Fruit fly (Drosophila melanogaster) whole organism, embryonic: ENCODE results near the gene CG42726.

ENCODE experiments used
- BEAF-32 ChIP-seq: fragments of 200-800 bp; sonication (Bioruptor generic); optimal IDR thresholded peaks from 3 replicates; lab custom pipeline; 2017; ENCODE audit warnings: missing biosample characterization, missing genetic modification characterization, mild to moderate bottlenecking, moderate library complexity, missing genetic modification reagents
- CG10267 ChIP-seq: fragments of 200-800 bp; sonication (Bioruptor generic); optimal IDR thresholded peaks from 2 replicates; lab custom pipeline; 2018; ENCODE audit warnings: missing biosample characterization, mild to moderate bottlenecking, missing genetic modification characterization, moderate library complexity
- CG11247 ChIP-seq: fragments of 200-800 bp; sonication (Bioruptor generic); IDR thresholded peaks from 2 replicates; pipeline ENCODE4 v1.3.6; 2022; ENCODE audit warnings: missing biosample characterization, missing genetic modification characterization
- CG11456 ChIP-seq: fragments of 200-800 bp; sonication (Bioruptor generic); IDR thresholded peaks from 3 replicates; pipeline ENCODE4 v1.3.6; 2022; ENCODE audit warnings: missing biosample characterization, missing genetic modification characterization
- CG1529 ChIP-seq: fragments of 200-800 bp; sonication (Bioruptor generic); optimal IDR thresholded peaks from 3 replicates; lab custom pipeline; 2018; ENCODE audit warnings: missing biosample characterization, missing genetic modification characterization
- CG15601 ChIP-seq: fragments of 200-800 bp; sonication (Bioruptor generic); optimal IDR thresholded peaks from 3 replicates; lab custom pipeline; 2019; ENCODE audit warnings: missing biosample characterization, mild to moderate bottlenecking, missing genetic modification characterization, moderate library complexity
- CG1603 ChIP-seq: fragments of 200-800 bp; sonication (Bioruptor generic); optimal IDR thresholded peaks from 2 replicates; lab custom pipeline; 2019; ENCODE audit warnings: missing biosample characterization, mild to moderate bottlenecking, missing genetic modification characterization, moderate library complexity
- CG2129 ChIP-seq: fragments of 200-800 bp; sonication (Bioruptor generic); IDR thresholded peaks from 2 replicates; pipeline ENCODE4 v1.3.6; 2022; ENCODE audit warnings: missing biosample characterization, missing genetic modification characterization; ENCODE audit not compliant: partially characterized antibody
- CG34224 ChIP-seq: fragments of 200-800 bp; sonication (Bioruptor generic); IDR thresholded peaks from 3 replicates; pipeline ENCODE4 v1.3.6; 2022; ENCODE audit warnings: missing biosample characterization, missing genetic modification characterization; ENCODE audit not compliant: partially characterized antibody
- CG34422 ChIP-seq: fragments of 200-800 bp; sonication (Bioruptor generic); IDR thresholded peaks from 3 replicates; pipeline ENCODE4 v1.3.6; 2022; ENCODE audit warnings: missing biosample characterization, missing genetic modification characterization
- CG42726 ChIP-seq: fragments of 200-800 bp; sonication (Bioruptor generic); IDR thresholded peaks from 2 replicates; pipeline ENCODE4 v1.3.6; 2022; ENCODE audit warnings: missing biosample characterization, missing genetic modification characterization; ENCODE audit not compliant: partially characterized antibody
- CG4424 ChIP-seq: fragments of 200-800 bp; sonication (Bioruptor generic); optimal IDR thresholded peaks from 3 replicates; lab custom pipeline; 2016; ENCODE audit warnings: missing biosample characterization, missing genetic modification characterization
- CG4617 ChIP-seq: fragments of 200-800 bp; sonication (Bioruptor generic); optimal IDR thresholded peaks from 3 replicates; lab custom pipeline; 2016; ENCODE audit warnings: missing biosample characterization, missing genetic modification characterization, borderline replicate concordance
- CG6272 ChIP-seq: fragments of 200-800 bp; sonication (Bioruptor generic); IDR thresholded peaks from 2 replicates; pipeline ENCODE4 v1.3.6; 2022; ENCODE audit warnings: missing biosample characterization, missing genetic modification characterization
- CG6791 ChIP-seq: fragments of 200-800 bp; sonication (Bioruptor generic); IDR thresholded peaks from 3 replicates; pipeline ENCODE4 v1.3.6; 2022; ENCODE audit warnings: missing biosample characterization, missing genetic modification characterization; ENCODE audit not compliant: partially characterized antibody
- CG7963 ChIP-seq: fragments of 200-800 bp; sonication (Bioruptor generic); IDR thresholded peaks from 3 replicates; pipeline ENCODE4 v1.3.6; 2022; ENCODE audit warnings: missing biosample characterization, missing genetic modification characterization; ENCODE audit not compliant: partially characterized antibody
- CG9797 ChIP-seq: fragments of 200-800 bp; sonication (Bioruptor generic); optimal IDR thresholded peaks from 3 replicates; lab custom pipeline; 2018; ENCODE audit warnings: missing biosample characterization, mild to moderate bottlenecking, missing genetic modification characterization
- Dll ChIP-seq: fragments of 200-800 bp; sonication (Bioruptor generic); IDR thresholded peaks from 4 replicates; pipeline ENCODE4 v1.3.6; 2022; ENCODE audit warnings: missing biosample characterization, missing genetic modification characterization; ENCODE audit not compliant: partially characterized antibody
- Dp ChIP-seq: fragments of 200-800 bp; sonication (Bioruptor generic); optimal IDR thresholded peaks from 2 replicates; lab custom pipeline; 2018; ENCODE audit warnings: missing biosample characterization, mild to moderate bottlenecking, missing genetic modification characterization, moderate library complexity
- Dref ChIP-seq: fragments of 200-800 bp; sonication (Bioruptor generic); IDR thresholded peaks from 2 replicates; pipeline ENCODE4 v1.3.6; 2022; ENCODE audit warnings: missing biosample characterization, missing genetic modification characterization
- Gsc ChIP-seq: fragments of 200-800 bp; sonication (Bioruptor generic); IDR thresholded peaks from 2 replicates; pipeline ENCODE4 v1.3.6; 2022; ENCODE audit warnings: missing biosample characterization, missing genetic modification characterization
- HLH4C ChIP-seq: fragments of 200-800 bp; sonication (Bioruptor generic); IDR thresholded peaks from 3 replicates; pipeline ENCODE4 v1.3.6; 2022; ENCODE audit warnings: missing biosample characterization, missing genetic modification characterization; ENCODE audit not compliant: partially characterized antibody
- MESR4 ChIP-seq: fragments of 200-800 bp; sonication (Bioruptor generic); optimal IDR thresholded peaks from 2 replicates; lab custom pipeline; 2018; ENCODE audit warnings: missing biosample characterization, mild to moderate bottlenecking, missing genetic modification characterization, moderate library complexity
- Mad ChIP-seq: fragments of 200-800 bp; sonication (Bioruptor generic); optimal IDR thresholded peaks from 2 replicates; lab custom pipeline; 2016; ENCODE audit warnings: missing biosample characterization, missing genetic modification characterization
- Med ChIP-seq: fragments of 200-800 bp; sonication (Bioruptor generic); peaks from one replicate; lab custom pipeline; 2016; ENCODE audit warnings: missing biosample characterization, missing genetic modification characterization, mild to moderate bottlenecking, inconsistent platforms, moderate library complexity
- Oaz ChIP-seq: fragments of 200-800 bp; sonication (Bioruptor generic); IDR thresholded peaks from 2 replicates; pipeline ENCODE4 v1.3.6; 2022; ENCODE audit warnings: missing biosample characterization, missing genetic modification characterization
- Opbp ChIP-seq: fragments of 200-800 bp; sonication (Bioruptor generic); IDR thresholded peaks from 3 replicates; pipeline ENCODE4 v1.3.6; 2022; ENCODE audit warnings: missing biosample characterization, missing genetic modification characterization; ENCODE audit not compliant: partially characterized antibody
- Poxn ChIP-seq: fragments of 200-800 bp; sonication (Bioruptor generic); IDR thresholded peaks from 2 replicates; pipeline ENCODE4 v1.3.6; 2022; ENCODE audit warnings: missing biosample characterization, missing genetic modification characterization
- Rfx ChIP-seq: fragments of 200-800 bp; sonication (Bioruptor generic); IDR thresholded peaks from 2 replicates; pipeline ENCODE4 v1.3.6; 2022; ENCODE audit warnings: missing biosample characterization, missing genetic modification characterization
- Scr ChIP-seq: fragments of 200-800 bp; sonication (Bioruptor generic); IDR thresholded peaks from 2 replicates; pipeline ENCODE4 v1.3.6; 2022; ENCODE audit warnings: missing biosample characterization, missing genetic modification characterization; ENCODE audit not compliant: partially characterized antibody
- Sin3A ChIP-seq: fragments of >200 bp; optimal IDR thresholded peaks from 2 replicates; lab custom pipeline; 2018
- Sry-δ ChIP-seq: fragments of 200-800 bp; sonication (Bioruptor generic); optimal IDR thresholded peaks from 2 replicates; lab custom pipeline; 2016; ENCODE audit warnings: missing biosample characterization, missing genetic modification characterization
- YL-1 ChIP-seq: fragments of 200-800 bp; sonication (Bioruptor generic); optimal IDR thresholded peaks from 3 replicates; lab custom pipeline; 2017; ENCODE audit warnings: missing biosample characterization, mild to moderate bottlenecking, missing genetic modification characterization
- ato ChIP-seq: fragments of 200-800 bp; sonication (Bioruptor generic); IDR thresholded peaks from 2 replicates; pipeline ENCODE4 v1.3.6; 2022; ENCODE audit warnings: missing biosample characterization, missing genetic modification characterization; ENCODE audit not compliant: partially characterized antibody
- chinmo ChIP-seq: fragments of 200-800 bp; sonication (Bioruptor generic); IDR thresholded peaks from 4 replicates; pipeline ENCODE4 v1.3.6; 2022; ENCODE audit warnings: missing biosample characterization, missing genetic modification characterization; ENCODE audit not compliant: partially characterized antibody
- ci ChIP-seq: fragments of 200-800 bp; sonication (Bioruptor generic); IDR thresholded peaks from 3 replicates; pipeline ENCODE4 v1.3.6; 2022; ENCODE audit warnings: missing biosample characterization, missing genetic modification characterization
- en ChIP-seq: fragments of 200-800 bp; sonication (Bioruptor generic); optimal IDR thresholded peaks from 2 replicates; lab custom pipeline; 2016; ENCODE audit warnings: missing biosample characterization, missing genetic modification characterization
- ewg ChIP-seq: fragments of 200-800 bp; sonication (Bioruptor generic); optimal IDR thresholded peaks from 3 replicates; lab custom pipeline; 2017; ENCODE audit warnings: mild to moderate bottlenecking, missing biosample characterization, missing genetic modification reagents, missing genetic modification characterization
- ftz-f1 ChIP-seq: fragments of 200-800 bp; sonication (Bioruptor generic); optimal IDR thresholded peaks from 2 replicates; lab custom pipeline; 2016; ENCODE audit warnings: missing biosample characterization, missing genetic modification characterization
- kni ChIP-seq: fragments of 200-800 bp; sonication (Bioruptor generic); optimal IDR thresholded peaks from 3 replicates; lab custom pipeline; 2017; ENCODE audit warnings: mild to moderate bottlenecking, missing biosample characterization, missing genetic modification reagents, missing genetic modification characterization
- mirr ChIP-seq: fragments of 200-800 bp; sonication (Bioruptor generic); optimal IDR thresholded peaks from 3 replicates; lab custom pipeline; 2018; ENCODE audit warnings: missing biosample characterization, mild to moderate bottlenecking, missing genetic modification characterization
- mld ChIP-seq: fragments of 200-800 bp; sonication (Bioruptor generic); IDR thresholded peaks from 3 replicates; pipeline ENCODE4 v1.3.6; 2022; ENCODE audit warnings: missing biosample characterization, missing genetic modification characterization; ENCODE audit not compliant: partially characterized antibody
- nerfin-2 ChIP-seq: fragments of 200-800 bp; sonication (Bioruptor generic); IDR thresholded peaks from 2 replicates; pipeline ENCODE4 v1.3.6; 2022; ENCODE audit warnings: missing biosample characterization, missing genetic modification characterization; ENCODE audit not compliant: partially characterized antibody
- pros ChIP-seq: fragments of 200-800 bp; sonication (Bioruptor generic); optimal IDR thresholded peaks from 3 replicates; lab custom pipeline; 2019; ENCODE audit warnings: missing biosample characterization, mild to moderate bottlenecking, missing genetic modification characterization, moderate library complexity
- pzg ChIP-seq: fragments of 200-800 bp; sonication (Bioruptor generic); optimal IDR thresholded peaks from 3 replicates; lab custom pipeline; 2018; ENCODE audit warnings: missing biosample characterization, mild to moderate bottlenecking, missing genetic modification characterization, moderate library complexity
- sna ChIP-seq: fragments of 200-800 bp; sonication (Bioruptor generic); IDR thresholded peaks from 2 replicates; pipeline ENCODE4 v1.3.6; 2022; ENCODE audit warnings: missing biosample characterization, missing genetic modification characterization; ENCODE audit not compliant: partially characterized antibody
- ssp ChIP-seq: fragments of 200-800 bp; sonication (Bioruptor generic); IDR thresholded peaks from 2 replicates; pipeline ENCODE4 v1.3.6; 2022; ENCODE audit warnings: missing biosample characterization, missing genetic modification characterization
- stwl ChIP-seq: fragments of 200-800 bp; sonication (Bioruptor generic); optimal IDR thresholded peaks from 3 replicates; lab custom pipeline; 2018; ENCODE audit warnings: missing biosample characterization, mild to moderate bottlenecking, missing genetic modification characterization, moderate library complexity
- tup ChIP-seq: fragments of 200-800 bp; sonication (Bioruptor generic); optimal IDR thresholded peaks from 2 replicates; lab custom pipeline; 2016; ENCODE audit warnings: missing biosample characterization, mild to moderate bottlenecking, missing genetic modification characterization, moderate library complexity

Gene CG42726

dm6 chr3R:15361490-15361889, 13.6 kb downstream of the CG42726 start, which contains the start of the genes Cog2 and Trax (continued):
- peak; percentile 5 for TF ChIP-seq CG9797 (GFP tag; lab: Kevin White, UChicago)
- 0 out of 3 replicates have a peak, but pooled peaks have one; percentile 9 for TF ChIP-seq CG34422 (GFP tag; lab: Robert Waterston, UW)
- peak; percentile 73 for TF ChIP-seq Med (GFP tag; lab: Kevin White, UChicago)
- peak; percentile 60 for TF ChIP-seq CG10267 (tag; lab: Kevin White, UChicago)
- TF ChIP-seq Dll (GFP tag; lab: Robert Waterston, UW): peak; percentile 94
- peak; percentile 83 for TF ChIP-seq CG2129 (GFP tag; lab: Robert Waterston, UW)
- peak; percentile 94 for TF ChIP-seq CG34224 (GFP tag; lab: Robert Waterston, UW)
- no peak for TF ChIP-seq Poxn (GFP tag; lab: Robert Waterston, UW)
- TF ChIP-seq ssp (GFP tag; lab: Robert Waterston, UW): no peak
- no peak for TF ChIP-seq CG15601 (tag; lab: Kevin White, UChicago)
- peak; percentile 81; the same call in 3 of the 4 replicates for TF ChIP-seq chinmo
- TF ChIP-seq Dp (GFP tag; lab: Kevin White, UChicago): peak; percentile 18
- peak; percentile 75 for TF ChIP-seq CG7963 (GFP tag; lab: Robert Waterston, UW)
- TF ChIP-seq CG11247 (GFP tag; lab: Robert Waterston, UW): no peak
- peak; percentile 92 for TF ChIP-seq sna (GFP tag; lab: Robert Waterston, UW)
- TF ChIP-seq Sry-δ: peak; percentile 75
- TF ChIP-seq kni (GFP tag; lab: Kevin White, UChicago): no peak
- no peak for TF ChIP-seq Mad (GFP tag; lab: Kevin White, UChicago)
- TF ChIP-seq Rfx (GFP tag; lab: Robert Waterston, UW): no peak
- TF ChIP-seq ewg (GFP tag; lab: Kevin White, UChicago): no peak
- TF ChIP-seq mld: peak; percentile 71; the same call in 2 of the 3 replicates
- peak; percentile 86 for TF ChIP-seq HLH4C (GFP tag; lab: Robert Waterston, UW)
- no peak for TF ChIP-seq pros
- peak; percentile 73 for TF ChIP-seq BEAF-32 (GFP tag; lab: Kevin White, UChicago)
- peak; percentile 76 for TF ChIP-seq Dref (GFP tag; lab: Robert Waterston, UW)
- peak; percentile 53; the same call in 1 of the 2 replicates for TF ChIP-seq nerfin-2
- no peak for TF ChIP-seq Gsc
- peak; percentile 91 for TF ChIP-seq CG42726 (GFP tag; lab: Robert Waterston, UW)
- TF ChIP-seq stwl: peak; percentile 39
- peak; percentile 54 for TF ChIP-seq MESR4 (GFP tag; lab: Kevin White, UChicago)
- no peak for TF ChIP-seq CG6272 (GFP tag; lab: Robert Waterston, UW)
- TF ChIP-seq pzg (GFP tag; lab: Kevin White, UChicago): peak; percentile 36
- TF ChIP-seq CG1603 (tag; lab: Kevin White, UChicago): peak; percentile 7
- TF ChIP-seq ci (GFP tag; lab: Robert Waterston, UW): no peak
- no peak for TF ChIP-seq en (GFP tag; lab: Kevin White, UChicago)
- peak; percentile 41 for TF ChIP-seq Sin3A (lab: Kevin White, UChicago)
- TF ChIP-seq CG4424 (GFP tag; lab: Kevin White, UChicago): no peak
- TF ChIP-seq Oaz (GFP tag; lab: Robert Waterston, UW): no peak
- TF ChIP-seq ato (GFP tag; lab: Robert Waterston, UW): peak; percentile 70
- TF ChIP-seq mirr (GFP tag; lab: Kevin White, UChicago): no peak
- TF ChIP-seq tup (GFP tag; lab: Kevin White, UChicago): no peak
- TF ChIP-seq CG11456 (GFP tag; lab: Robert Waterston, UW): no peak
- peak; percentile 37 for TF ChIP-seq ftz-f1 (GFP tag; lab: Kevin White, UChicago)
- peak; percentile 89 for TF ChIP-seq CG6791 (GFP tag; lab: Robert Waterston, UW)
- peak; percentile 92 for TF ChIP-seq Scr
- TF ChIP-seq YL-1 (GFP tag; lab: Kevin White, UChicago): peak; percentile 41
- no peak for TF ChIP-seq CG1529 (GFP tag; lab: Kevin White, UChicago)
- TF ChIP-seq Opbp (GFP tag; lab: Robert Waterston, UW): peak; percentile 85; the same call in 2 of the 3 replicates
- TF ChIP-seq CG4617 (GFP tag; lab: Kevin White, UChicago): peak; percentile 49
